Fruit fly (Drosophila melanogaster) whole organism, embryonic: ENCODE measurements around the gene Sp7.

Experiments used
- B-H2 ChIP-seq: fragments of 200-800 bp; sonication (Bioruptor generic); optimal IDR thresholded peaks from 2 replicates; lab custom pipeline; 2018; ENCODE audit warnings: missing biosample characterization, mild to moderate bottlenecking, missing genetic modification characterization
- CG10274 ChIP-seq: fragments of 200-800 bp; sonication (Bioruptor generic); optimal IDR thresholded peaks from 3 replicates; lab custom pipeline; 2017; ENCODE audit warnings: missing biosample characterization, mild to moderate bottlenecking, missing genetic modification characterization
- CG12769 ChIP-seq: fragments of 200-800 bp; sonication (Bioruptor generic); optimal IDR thresholded peaks from 2 replicates; lab custom pipeline; 2019; ENCODE audit warnings: missing biosample characterization, mild to moderate bottlenecking, missing genetic modification characterization, moderate library complexity
- CG16779 ChIP-seq: fragments of 200-800 bp; sonication (Bioruptor generic); IDR thresholded peaks from 2 replicates; pipeline ENCODE4 v1.3.6; 2022; ENCODE audit warnings: missing biosample characterization, missing genetic modification characterization
- CG16863 ChIP-seq: fragments of 200-800 bp; sonication (Bioruptor generic); optimal IDR thresholded peaks from 3 replicates; lab custom pipeline; 2016; ENCODE audit warnings: missing biosample characterization, missing genetic modification characterization
- CG17328 ChIP-seq: fragments of 200-800 bp; sonication (Bioruptor generic); IDR thresholded peaks from 2 replicates; pipeline ENCODE4 v1.3.6; 2022; ENCODE audit warnings: missing biosample characterization, missing genetic modification characterization
- CG30403 ChIP-seq: fragments of 200-800 bp; sonication (Bioruptor generic); optimal IDR thresholded peaks from 3 replicates; lab custom pipeline; 2016; ENCODE audit warnings: missing biosample characterization, missing genetic modification characterization
- CG31388 ChIP-seq: fragments of 200-800 bp; sonication (Bioruptor generic); optimal IDR thresholded peaks from 2 replicates; lab custom pipeline; 2016; ENCODE audit warnings: missing biosample characterization, missing genetic modification characterization
- CG32532 ChIP-seq: fragments of 200-800 bp; sonication (Bioruptor generic); IDR thresholded peaks from 2 replicates; pipeline ENCODE4 v1.3.6; 2022; ENCODE audit warnings: missing biosample characterization, missing genetic modification characterization
- CG4360 ChIP-seq: fragments of 200-800 bp; sonication (Bioruptor generic); IDR thresholded peaks from 2 replicates; pipeline ENCODE4 v1.3.6; 2022; ENCODE audit warnings: missing biosample characterization, missing genetic modification characterization
- CG5953 ChIP-seq: fragments of 200-800 bp; sonication (Bioruptor generic); IDR thresholded peaks from 2 replicates; pipeline ENCODE4 v1.3.6; 2022; ENCODE audit warnings: missing biosample characterization, missing genetic modification characterization
- CG7372 ChIP-seq: fragments of 200-800 bp; sonication (Bioruptor generic); IDR thresholded peaks from 2 replicates; pipeline ENCODE4 v1.3.6; 2022; ENCODE audit warnings: missing biosample characterization, missing genetic modification characterization
- CG7987 ChIP-seq: fragments of 200-800 bp; sonication (Bioruptor generic); optimal IDR thresholded peaks from 2 replicates; lab custom pipeline; 2018; ENCODE audit warnings: missing biosample characterization, mild to moderate bottlenecking, missing genetic modification characterization, moderate library complexity
- CG9215 ChIP-seq: fragments of 200-800 bp; sonication (Bioruptor generic); IDR thresholded peaks from 2 replicates; pipeline ENCODE4 v1.3.6; 2022; ENCODE audit warnings: missing biosample characterization, missing genetic modification characterization
- Doc2 ChIP-seq: fragments of 200-800 bp; sonication (Bioruptor generic); IDR thresholded peaks from 2 replicates; pipeline ENCODE4 v1.3.6; 2022; ENCODE audit warnings: missing biosample characterization, missing genetic modification characterization
- Gug ChIP-seq: fragments of 200-800 bp; sonication (Bioruptor generic); IDR thresholded peaks from 4 replicates; pipeline ENCODE4 v1.3.6; 2022; ENCODE audit warnings: missing biosample characterization, missing genetic modification characterization
- Hey ChIP-seq: fragments of 200-800 bp; sonication (Bioruptor generic); optimal IDR thresholded peaks from 3 replicates; lab custom pipeline; 2018; ENCODE audit warnings: missing biosample characterization, mild to moderate bottlenecking, missing genetic modification characterization
- HmgZ ChIP-seq: fragments of 200-800 bp; sonication (Bioruptor generic); optimal IDR thresholded peaks from 2 replicates; lab custom pipeline; 2018; ENCODE audit warnings: missing biosample characterization, mild to moderate bottlenecking, missing genetic modification characterization
- Lpt ChIP-seq: fragments of >200 bp; optimal IDR thresholded peaks from 2 replicates; lab custom pipeline; 2018; ENCODE audit warnings: missing biosample characterization, missing genetic modification characterization
- Mes4 ChIP-seq: fragments of 200-800 bp; sonication (Bioruptor generic); optimal IDR thresholded peaks from 2 replicates; lab custom pipeline; 2016; ENCODE audit warnings: missing biosample characterization, missing genetic modification characterization
- NC2α ChIP-seq: fragments of 200-800 bp; sonication (Bioruptor generic); optimal IDR thresholded peaks from 2 replicates; lab custom pipeline; 2016; ENCODE audit warnings: missing biosample characterization, missing genetic modification characterization
- Optix ChIP-seq: fragments of 200-800 bp; sonication (Bioruptor generic); IDR thresholded peaks from 3 replicates; pipeline ENCODE4 v1.3.6; 2022; ENCODE audit warnings: missing biosample characterization, missing genetic modification characterization
- Rx ChIP-seq: fragments of 200-800 bp; sonication (Bioruptor generic); IDR thresholded peaks from 2 replicates; pipeline ENCODE4 v1.3.6; 2022; ENCODE audit warnings: missing biosample characterization, missing genetic modification characterization
- Scr ChIP-seq: fragments of 200-800 bp; sonication (Bioruptor generic); IDR thresholded peaks from 2 replicates; pipeline ENCODE4 v1.3.6; 2022; ENCODE audit warnings: missing biosample characterization, missing genetic modification characterization; ENCODE audit not compliant: partially characterized antibody
- TFAM ChIP-seq: fragments of 200-800 bp; sonication (Bioruptor generic); optimal IDR thresholded peaks from 2 replicates; lab custom pipeline; 2017; ENCODE audit warnings: missing biosample characterization, missing genetic modification characterization, inconsistent platforms
- br ChIP-seq: fragments of >200 bp; optimal IDR thresholded peaks from 2 replicates; lab custom pipeline; 2017
- cas ChIP-seq: fragments of 200-800 bp; sonication (Bioruptor generic); IDR thresholded peaks from 2 replicates; pipeline ENCODE4 v1.3.6; 2022; ENCODE audit warnings: missing biosample characterization, missing genetic modification characterization
- cg ChIP-seq: fragments of 200-800 bp; sonication (Bioruptor generic); optimal IDR thresholded peaks from 3 replicates; lab custom pipeline; 2019; ENCODE audit warnings: missing biosample characterization, mild to moderate bottlenecking, missing genetic modification characterization, moderate library complexity
- crol ChIP-seq: fragments of 200-800 bp; sonication (Bioruptor generic); IDR thresholded peaks from 2 replicates; pipeline ENCODE4 v1.3.6; 2022; ENCODE audit warnings: missing biosample characterization, missing genetic modification characterization
- dan ChIP-seq: fragments of 200-800 bp; sonication (Bioruptor generic); IDR thresholded peaks from 2 replicates; pipeline ENCODE4 v1.3.6; 2022; ENCODE audit warnings: missing biosample characterization, missing genetic modification characterization
- danr ChIP-seq: fragments of 200-800 bp; sonication (Bioruptor generic); IDR thresholded peaks from 2 replicates; pipeline ENCODE4 v1.3.6; 2022; ENCODE audit warnings: missing biosample characterization, missing genetic modification characterization
- fd64A ChIP-seq: fragments of 200-800 bp; sonication (Bioruptor generic); optimal IDR thresholded peaks from 3 replicates; lab custom pipeline; 2018; ENCODE audit warnings: missing biosample characterization, mild to moderate bottlenecking, missing genetic modification characterization
- ham ChIP-seq: fragments of 200-800 bp; sonication (Bioruptor generic); IDR thresholded peaks from 2 replicates; pipeline ENCODE4 v1.3.6; 2022; ENCODE audit warnings: missing biosample characterization, missing genetic modification characterization
- hb ChIP-seq: fragments of 200-800 bp; sonication (Bioruptor generic); IDR thresholded peaks from 3 replicates; pipeline ENCODE4 v1.3.6; 2022; ENCODE audit warnings: missing biosample characterization, missing genetic modification characterization; ENCODE audit not compliant: partially characterized antibody
- hbn ChIP-seq: fragments of 200-800 bp; sonication (Bioruptor generic); IDR thresholded peaks from 2 replicates; pipeline ENCODE4 v1.3.6; 2022; ENCODE audit warnings: missing biosample characterization, missing genetic modification characterization; ENCODE audit not compliant: partially characterized antibody
- her ChIP-seq: fragments of 200-800 bp; sonication (Bioruptor generic); optimal IDR thresholded peaks from 2 replicates; lab custom pipeline; 2016; ENCODE audit warnings: missing biosample characterization, missing genetic modification characterization
- lola ChIP-seq, 3 experiments: fragments of >200 bp in 2 of 3; fragments of 200-800 bp in 1 of 3; sonication (Bioruptor generic) in 1 of 3; optimal IDR thresholded peaks; 2 replicates each; lab custom pipeline; 2017 to 2019; ENCODE audit warnings: missing biosample characterization in 3 of 3, missing genetic modification characterization in 3 of 3, mild to moderate bottlenecking in 1 of 3, moderate library complexity in 1 of 3
- mld ChIP-seq: fragments of 200-800 bp; sonication (Bioruptor generic); IDR thresholded peaks from 3 replicates; pipeline ENCODE4 v1.3.6; 2022; ENCODE audit warnings: missing biosample characterization, missing genetic modification characterization; ENCODE audit not compliant: partially characterized antibody
- nom ChIP-seq: fragments of 200-800 bp; sonication (Bioruptor generic); optimal IDR thresholded peaks from 2 replicates; lab custom pipeline; 2017; ENCODE audit warnings: missing biosample characterization, missing genetic modification characterization, mild to moderate bottlenecking, moderate library complexity, missing genetic modification reagents
- onecut ChIP-seq: fragments of 200-800 bp; sonication (Bioruptor generic); IDR thresholded peaks from 2 replicates; pipeline ENCODE4 v1.3.6; 2022; ENCODE audit warnings: missing biosample characterization, missing genetic modification characterization
- p53 ChIP-seq: fragments of 200-800 bp; sonication (Bioruptor generic); optimal IDR thresholded peaks from 2 replicates; lab custom pipeline; 2016; ENCODE audit warnings: missing biosample characterization, missing genetic modification characterization
- pan ChIP-seq, 4 experiments: fragments of >200 bp in 3 of 4; fragments of 200-800 bp in 1 of 4; sonication (Bioruptor generic) in 1 of 4; optimal IDR thresholded peaks in 3 of 4; IDR thresholded peaks in 1 of 4; 2 replicates each; pipeline versions ENCODE4 v1.3.6 to Lab custom; 2017 to 2022; ENCODE audit warnings: missing biosample characterization in 2 of 4, missing genetic modification characterization in 2 of 4, mixed read lengths in 1 of 4
- pho ChIP-seq: fragments of 200-800 bp; sonication (Bioruptor generic); optimal IDR thresholded peaks from 2 replicates; lab custom pipeline; 2016; ENCODE audit warnings: missing biosample characterization, missing genetic modification characterization
- scrt ChIP-seq: fragments of 200-800 bp; sonication (Bioruptor generic); optimal IDR thresholded peaks from 2 replicates; lab custom pipeline; 2018; ENCODE audit warnings: missing biosample characterization, mild to moderate bottlenecking, missing genetic modification characterization, moderate library complexity
- slou ChIP-seq: fragments of 200-800 bp; sonication (Bioruptor generic); optimal IDR thresholded peaks from 3 replicates; lab custom pipeline; 2016; ENCODE audit warnings: missing biosample characterization, missing genetic modification characterization
- sob ChIP-seq: fragments of 200-800 bp; sonication (Bioruptor generic); IDR thresholded peaks from 2 replicates; pipeline ENCODE4 v1.3.6; 2022; ENCODE audit warnings: missing biosample characterization, missing genetic modification characterization
- ssp ChIP-seq: fragments of 200-800 bp; sonication (Bioruptor generic); IDR thresholded peaks from 2 replicates; pipeline ENCODE4 v1.3.6; 2022; ENCODE audit warnings: missing biosample characterization, missing genetic modification characterization
- stc ChIP-seq: fragments of 200-800 bp; sonication (Bioruptor generic); IDR thresholded peaks from 2 replicates; pipeline ENCODE4 v1.3.6; 2022; ENCODE audit warnings: missing biosample characterization, missing genetic modification characterization
- vfl ChIP-seq: fragments of 200-800 bp; sonication (Bioruptor generic); optimal IDR thresholded peaks from 2 replicates; lab custom pipeline; 2016; ENCODE audit warnings: missing biosample characterization, missing genetic modification characterization

Gene Sp7

DNA sequence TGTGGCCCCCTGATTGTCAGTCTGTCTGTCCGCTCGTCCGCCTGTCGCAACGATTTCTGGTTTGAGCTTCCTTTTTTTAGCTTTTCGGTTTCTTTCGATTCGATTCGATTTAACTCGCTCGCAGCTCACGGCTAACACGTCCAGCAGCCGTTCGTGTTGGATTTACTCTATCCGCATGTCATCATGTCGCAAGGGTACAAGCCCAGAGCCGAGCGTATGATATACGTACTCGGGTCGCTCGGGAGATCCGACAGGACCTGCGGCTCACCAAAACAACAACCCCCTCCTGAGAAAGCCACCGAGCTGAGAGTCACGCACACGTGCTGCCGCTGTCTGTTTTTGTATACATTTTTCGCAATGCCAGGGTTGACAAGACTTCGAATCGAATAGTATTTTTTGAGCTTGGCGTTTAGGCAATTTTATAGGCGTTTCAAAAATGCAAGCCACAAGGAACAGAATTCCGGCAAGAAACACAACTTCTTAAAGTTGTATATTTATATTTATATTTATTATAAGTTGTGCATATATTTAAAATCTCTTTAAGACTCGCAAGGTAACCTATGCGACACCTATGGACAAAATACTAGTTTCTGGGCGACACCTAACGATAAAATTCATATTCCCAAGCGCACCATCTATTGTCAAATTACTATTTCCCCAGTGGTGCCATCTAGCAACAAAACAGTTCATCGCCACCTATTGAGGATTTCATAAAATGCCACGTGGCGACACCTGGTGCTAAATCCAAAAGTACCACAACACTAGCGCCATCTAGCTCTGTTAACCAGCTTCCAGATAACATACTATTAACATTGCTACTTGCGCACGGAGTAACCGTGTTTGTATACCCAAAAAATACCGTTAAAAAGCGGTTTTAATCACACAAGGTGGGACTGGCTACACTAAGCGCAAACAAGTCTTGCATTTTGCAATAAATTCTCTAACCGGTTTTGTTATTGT is 50.4 kb downstream of the Sp7 start, which contains the start of the genes CG2993 and sgll (continued):
- TF ChIP-seq sob = peak; percentile 92
- peak; percentile 18 for TF ChIP-seq scrt (GFP tag; lab: Kevin White, UChicago)
- TF ChIP-seq B-H2 = peak; percentile 83
- TF ChIP-seq dan (GFP tag; lab: Robert Waterston, UW) = peak; percentile 46; the same call in 1 of the 2 replicates
- peak; percentile 67 for TF ChIP-seq TFAM
- peak; percentile 87 for TF ChIP-seq CG5953 (GFP tag; lab: Robert Waterston, UW)
- peak; percentile 83 for TF ChIP-seq slou (GFP tag; lab: Kevin White, UChicago)
- TF ChIP-seq lola (GFP tag; optimal IDR thresholded peaks at IDR 0.05; lab: Kevin White, UChicago) = no peak
- peak; percentile 92 for TF ChIP-seq CG17328 (GFP tag; lab: Robert Waterston, UW)
- peak; percentile 83 for TF ChIP-seq CG7372
- peak; percentile 82 for TF ChIP-seq stc (GFP tag; lab: Robert Waterston, UW)
- TF ChIP-seq CG12769 (tag; lab: Kevin White, UChicago) = peak; percentile 89
- TF ChIP-seq pan (optimal IDR thresholded peaks at IDR 0.05; lab: Kevin White, UChicago) = no peak
- peak in 1 of 2 experiments; percentile 91 for TF ChIP-seq pan (GFP tag; optimal IDR thresholded peaks at IDR 0.05 in 1 of 2, IDR thresholded peaks at IDR 0.05 in 1 of 2)
- TF ChIP-seq p53 (GFP tag; lab: Kevin White, UChicago) = peak; percentile 92
- TF ChIP-seq NC2α (GFP tag; lab: Kevin White, UChicago) = peak; percentile 81
- no peak for TF ChIP-seq Lpt (GFP tag; lab: Kevin White, UChicago)
- TF ChIP-seq CG30403 = peak; percentile 96
- TF ChIP-seq CG10274 (GFP tag; lab: Kevin White, UChicago) = peak; percentile 69
- no peak for TF ChIP-seq crol
- TF ChIP-seq vfl (GFP tag; lab: Kevin White, UChicago) = peak; percentile 51
- TF ChIP-seq CG16779 (GFP tag; lab: Robert Waterston, UW) = peak; percentile 90
- no peak for TF ChIP-seq mld (GFP tag; lab: Robert Waterston, UW)
- TF ChIP-seq fd64A (GFP tag; lab: Kevin White, UChicago) = no peak
- peak; percentile 93 for TF ChIP-seq Rx
- no peak for TF ChIP-seq hb (GFP tag; lab: Robert Waterston, UW)
- TF ChIP-seq CG4360 (GFP tag; lab: Robert Waterston, UW) = no peak; the same call in 1 of the 2 replicates
- TF ChIP-seq Mes4 (GFP tag; lab: Kevin White, UChicago) = peak; percentile 94
- TF ChIP-seq CG31388 = peak; percentile 92
- peak; percentile 84 for TF ChIP-seq Doc2 (GFP tag; lab: Robert Waterston, UW)
- peak; percentile 94 for TF ChIP-seq Gug (GFP tag; lab: Robert Waterston, UW)
- TF ChIP-seq onecut = peak; percentile 92
- peak; percentile 91 for TF ChIP-seq her (GFP tag; lab: Kevin White, UChicago)
- TF ChIP-seq HmgZ (tag; lab: Kevin White, UChicago) = peak; percentile 83
- TF ChIP-seq danr (GFP tag; lab: Robert Waterston, UW) = peak; percentile 71
- TF ChIP-seq cg (GFP tag; lab: Kevin White, UChicago) = no peak
- TF ChIP-seq hbn (GFP tag; lab: Robert Waterston, UW) = no peak; the same call in 1 of the 2 replicates
- peak; percentile 78 for TF ChIP-seq pho (GFP tag; lab: Kevin White, UChicago)
- peak; percentile 95 for TF ChIP-seq CG16863
- peak; percentile 60; the same call in 1 of the 2 replicates for TF ChIP-seq ham (GFP tag; lab: Robert Waterston, UW)
- no peak for TF ChIP-seq nom (GFP tag; lab: Kevin White, UChicago)
- peak; percentile 66 for TF ChIP-seq cas (GFP tag; lab: Robert Waterston, UW)
- TF ChIP-seq CG7987 = peak; percentile 88
- peak; percentile 51 for TF ChIP-seq Hey (tag; lab: Kevin White, UChicago)
- peak; percentile 88 for TF ChIP-seq ssp (GFP tag; lab: Robert Waterston, UW)
- peak; percentile 99 for TF ChIP-seq CG32532 (GFP tag; lab: Robert Waterston, UW)
- peak; percentile 86 for TF ChIP-seq CG9215 (GFP tag; lab: Robert Waterston, UW)
- no peak for TF ChIP-seq Scr (GFP tag; lab: Robert Waterston, UW)
- TF ChIP-seq br (lab: Kevin White, UChicago) = no peak
- TF ChIP-seq Optix = peak; percentile 93
